Worm (Caenorhabditis elegans) whole organism, L4/young adult: ENCODE measurements around the gene Y73F8A.15.

Experiments used
- W03F9.2 ChIP-seq: fragments of 150-350 bp; optimal IDR thresholded peaks from 2 replicates; lab custom pipeline; 2014; ENCODE audit warnings: missing biosample characterization, missing genetic modification characterization
- dao-5 ChIP-seq: sonication (generic microtip); optimal IDR thresholded peaks from 2 replicates; lab custom pipeline; 2016; ENCODE audit warnings: missing genotype, missing genetic modification characterization, moderate library complexity, missing compliant biosample characterization
- him-1 ChIP-seq: sonication (generic microtip); optimal IDR thresholded peaks from 2 replicates; lab custom pipeline; 2016; ENCODE audit warnings: missing genotype, missing genetic modification reagents, missing genetic modification characterization, missing compliant biosample characterization

- TF ChIP-seq dao-5 (no peak), W03F9.2 (no peak), him-1 (tag; lab: Kevin White, UChicago) (no peak)
These were observed 2.2 kb downstream of the Y73F8A.15 start, which contains the start of gene tbx-39 for ce11 chrIV:15323593-15323992.
